Worm (Caenorhabditis elegans) whole organism, L1 larva: ENCODE results near the gene srab-12.

Experiments used
- C04F5.9 ChIP-seq: sonication (generic microtip); optimal IDR thresholded peaks from 2 replicates; lab custom pipeline; 2016; ENCODE audit warnings: missing genetic modification characterization, missing compliant biosample characterization
- alr-1 ChIP-seq: fragments of 200-800 bp; sonication (Bioruptor generic); optimal IDR thresholded peaks from 2 replicates; lab custom pipeline; 2018; ENCODE audit warnings: borderline replicate concordance, mild to moderate bottlenecking, missing genetic modification characterization, missing compliant biosample characterization
- aly-2 ChIP-seq: fragments of 150-350 bp; optimal IDR thresholded peaks from 2 replicates; lab custom pipeline; 2014; ENCODE audit warnings: missing biosample characterization, missing genetic modification characterization
- ama-1 ChIP-seq: fragments of 150-350 bp; optimal IDR thresholded peaks from 2 replicates; lab custom pipeline; 2014
- ceh-90 ChIP-seq: sonication (generic microtip); optimal IDR thresholded peaks from 2 replicates; lab custom pipeline; 2016; ENCODE audit warnings: missing genetic modification characterization, missing compliant biosample characterization
- efl-1 ChIP-seq, 4 experiments: fragments of 150-350 bp; optimal IDR thresholded peaks in 3 of 4; peaks in 1 of 4; 1 replicate in 1 of 4; 2 replicates in 3 of 4; lab custom pipeline; 2014; ENCODE audit warnings: missing biosample characterization in 2 of 4, missing genetic modification characterization in 2 of 4, missing genetic modification reagents in 2 of 4
- elt-3 ChIP-seq, 6 experiments: fragments of 150-350 bp in 1 of 6; sonication (generic microtip); optimal IDR thresholded peaks; 2 replicates each; lab custom pipeline; 2017 to 2018; ENCODE audit warnings: missing biosample characterization in 6 of 6, missing genetic modification characterization in 6 of 6, inconsistent platforms in 1 of 6
- ets-5 ChIP-seq: fragments of 200-800 bp; sonication (Bioruptor generic); IDR thresholded peaks from 2 replicates; pipeline ENCODE4 v1.3.6; 2022; ENCODE audit warnings: missing genetic modification characterization, missing compliant biosample characterization
- fkh-4 ChIP-seq: sonication (generic microtip); optimal IDR thresholded peaks from 2 replicates; lab custom pipeline; 2016; ENCODE audit warnings: missing compliant biosample characterization, missing genetic modification characterization, borderline replicate concordance
- fos-1 ChIP-seq: fragments of 150-350 bp; optimal IDR thresholded peaks from 2 replicates; lab custom pipeline; 2014; ENCODE audit warnings: missing biosample characterization, missing genetic modification characterization
- grh-1 ChIP-seq: fragments of 200-800 bp; sonication (Bioruptor generic); IDR thresholded peaks from 2 replicates; pipeline ENCODE4 v1.3.6; 2022; ENCODE audit warnings: missing genetic modification reagents, missing genetic modification characterization, missing compliant biosample characterization
- jun-1 ChIP-seq: fragments of 150-350 bp; optimal IDR thresholded peaks from 2 replicates; lab custom pipeline; 2014; ENCODE audit warnings: missing biosample characterization, missing genetic modification reagents, missing genetic modification characterization
- lin-39 ChIP-seq: fragments of 150-350 bp; optimal IDR thresholded peaks from 2 replicates; lab custom pipeline; 2014; ENCODE audit warnings: missing biosample characterization, missing genetic modification reagents, missing genetic modification characterization
- mab-9 ChIP-seq: fragments of 200-800 bp; sonication (Bioruptor generic); IDR thresholded peaks from 2 replicates; pipeline ENCODE4 v1.3.6; 2022; ENCODE audit warnings: missing genetic modification reagents, missing genetic modification characterization, missing compliant biosample characterization
- nhr-19 ChIP-seq: fragments of 200-800 bp; sonication (Bioruptor generic); conservative IDR thresholded peaks from 2 replicates; pipeline ENCODE4 v1.3.6; 2022; ENCODE audit warnings: missing genetic modification characterization, missing compliant biosample characterization
- nhr-20 ChIP-seq: sonication (generic microtip); optimal IDR thresholded peaks from 2 replicates; lab custom pipeline; 2016; ENCODE audit warnings: mild to moderate bottlenecking, missing genetic modification characterization, missing compliant biosample characterization
- nhr-28 ChIP-seq: fragments of 150-350 bp; optimal IDR thresholded peaks from 2 replicates; lab custom pipeline; 2014; ENCODE audit warnings: missing biosample characterization, missing genetic modification characterization
- nhr-71 ChIP-seq: sonication (generic microtip); optimal IDR thresholded peaks from 2 replicates; lab custom pipeline; 2016; ENCODE audit warnings: mild to moderate bottlenecking, missing genetic modification characterization, moderate library complexity, missing compliant biosample characterization
- nhr-76 ChIP-seq: sonication (generic microtip); optimal IDR thresholded peaks from 2 replicates; lab custom pipeline; 2017; ENCODE audit warnings: missing biosample characterization, missing genetic modification characterization
- nhr-85 ChIP-seq: sonication (generic microtip); peaks from one replicate; lab custom pipeline; 2016; ENCODE audit warnings: missing genetic modification characterization, inconsistent platforms, missing compliant biosample characterization
- pqm-1 ChIP-seq: sonication (generic microtip); optimal IDR thresholded peaks from 3 replicates; lab custom pipeline; 2017; ENCODE audit warnings: missing biosample characterization, missing genetic modification characterization
- snu-23 ChIP-seq: sonication (generic microtip); optimal IDR thresholded peaks from 2 replicates; lab custom pipeline; 2016; ENCODE audit warnings: missing genetic modification characterization, missing compliant biosample characterization
- unc-30 ChIP-seq: sonication (generic microtip); optimal IDR thresholded peaks from 2 replicates; lab custom pipeline; 2017; ENCODE audit warnings: missing biosample characterization, missing genetic modification characterization
- unc-62 ChIP-seq: fragments of 150-350 bp; optimal IDR thresholded peaks from 2 replicates; lab custom pipeline; 2014; ENCODE audit warnings: missing biosample characterization, missing genetic modification reagents, missing genetic modification characterization
- unc-86 ChIP-seq: sonication (generic microtip); optimal IDR thresholded peaks from 2 replicates; lab custom pipeline; 2016; ENCODE audit warnings: missing genetic modification characterization, missing compliant biosample characterization
- zag-1 ChIP-seq: fragments of 150-350 bp; optimal IDR thresholded peaks from 2 replicates; lab custom pipeline; 2014; ENCODE audit warnings: missing biosample characterization, missing genetic modification characterization
- ztf-11 ChIP-seq, 2 experiments: sonication (generic microtip); optimal IDR thresholded peaks; 2 replicates each; lab custom pipeline; 2016 to 2017; ENCODE audit warnings: missing genetic modification characterization in 2 of 2, missing biosample characterization in 1 of 2, missing compliant biosample characterization in 1 of 2
- ztf-4 ChIP-seq: fragments of 150-350 bp; optimal IDR thresholded peaks from 2 replicates; lab custom pipeline; 2014; ENCODE audit warnings: missing biosample characterization, missing genetic modification characterization

Gene srab-12

ce11 chrV:17819704-17820103 is 36.3 kb upstream of the srab-12 start:
- TF ChIP-seq efl-1 (optimal IDR thresholded peaks at IDR 0.05; lab: Kevin White, UChicago) (no peak), efl-1 (GFP tag; optimal IDR thresholded peaks at IDR 0.05 in 1 of 2; lab: Kevin White, UChicago) (peak in 1 of 2 experiments; percentile 23), mab-9 (GFP tag; lab: Robert Waterston, UW) (no peak)
- TF ChIP-seq, all 84 proteins: peak for 1

ce11 chrV:17818567-17818966 is 35.1 kb upstream of the srab-12 start, which contains the start of gene srh-298:
Gene srh-298, plus strand, starts transcription at chrV:17818867.
- TF ChIP-seq jun-1 (tag; lab: Kevin White, UChicago) (no peak), efl-1 (optimal IDR thresholded peaks at IDR 0.05; lab: Kevin White, UChicago) (no peak), efl-1 (GFP tag; optimal IDR thresholded peaks at IDR 0.05 in 1 of 2; lab: Kevin White, UChicago) (peak in 1 of 2 experiments; percentile 14)

ce11 chrV:17812127-17812526 is 28.7 kb upstream of the srab-12 start:
- TF ChIP-seq C04F5.9 = no peak
- TF ChIP-seq ets-5 (GFP tag; lab: Robert Waterston, UW) = no peak
- TF ChIP-seq ama-1 (lab: Kevin White, UChicago) = no peak
- no peak for TF ChIP-seq unc-30 (tag; lab: Kevin White, UChicago)
- no peak for TF ChIP-seq pqm-1 (tag; lab: Kevin White, UChicago)
- TF ChIP-seq aly-2 (tag; lab: Kevin White, UChicago) = no peak
- no peak for TF ChIP-seq alr-1 (tag; lab: Kevin White, UChicago)
- no peak for TF ChIP-seq ztf-11 (tag; optimal IDR thresholded peaks at IDR 0.05; lab: Kevin White, UChicago)
- no peak for TF ChIP-seq fos-1 (tag; lab: Kevin White, UChicago)
- no peak for TF ChIP-seq unc-86 (tag; lab: Kevin White, UChicago)
- no peak for TF ChIP-seq nhr-76 (tag; lab: Kevin White, UChicago)
- TF ChIP-seq zag-1 (tag; lab: Kevin White, UChicago) = no peak
- TF ChIP-seq nhr-85 = no peak
- TF ChIP-seq nhr-28 = no peak

- TF ChIP-seq snu-23 (GFP tag; lab: Kevin White, UChicago) (no peak), nhr-20 (tag; lab: Kevin White, UChicago) (no peak), alr-1 (tag; lab: Kevin White, UChicago) (no peak), unc-62 (GFP tag; lab: Kevin White, UChicago) (no peak), nhr-71 (tag; lab: Kevin White, UChicago) (no peak), lin-39 (tag; lab: Kevin White, UChicago) (no peak), nhr-19 (GFP tag; lab: Robert Waterston, UW) (no peak), ztf-4 (tag; lab: Kevin White, UChicago) (no peak)
Observed at ce11 chrV:17810053-17810452, 26.6 kb upstream of the srab-12 start, which contains the start of gene srh-296. Gene srh-296, plus strand, starts transcription at chrV:17810353.

ce11 chrV:17805323-17805722 is 21.9 kb upstream of the srab-12 start, which contains the start of gene srh-291:
Gene srh-291, plus strand, starts transcription at chrV:17805623.
- TF ChIP-seq fkh-4 (tag; lab: Kevin White, UChicago) = no peak
- no peak for TF ChIP-seq efl-1 (optimal IDR thresholded peaks at IDR 0.05; lab: Kevin White, UChicago)
- TF ChIP-seq efl-1 (GFP tag; optimal IDR thresholded peaks at IDR 0.05 in 1 of 2; lab: Kevin White, UChicago) = peak in 1 of 2 experiments; percentile 64
- TF ChIP-seq, all 84 proteins: peak for 1

- no peak for TF ChIP-seq mab-9 (GFP tag; lab: Robert Waterston, UW)
- TF ChIP-seq ceh-90 (tag; lab: Kevin White, UChicago) = no peak
- no peak for TF ChIP-seq grh-1
Observed at ce11 chrV:17802519-17802918, 19.1 kb upstream of the srab-12 start, which contains the start of the genes Y94A7B.11 and srh-292. Gene Y94A7B.11, minus strand, starts transcription at chrV:17802619. Gene srh-292, plus strand, starts transcription at chrV:17802769.

ce11 chrV:17800538-17800937 is 17.1 kb upstream of the srab-12 start, which contains the start of gene srh-287:
Gene srh-287, plus strand, starts transcription at chrV:17800838.
- no peak for TF ChIP-seq elt-3 (tag; optimal IDR thresholded peaks at IDR 0.05; lab: Kevin White, UChicago)
